Worm (Caenorhabditis elegans): ENCODE results near the gene Y73C8C.8.

Y73C8C.8 gene

DNA sequence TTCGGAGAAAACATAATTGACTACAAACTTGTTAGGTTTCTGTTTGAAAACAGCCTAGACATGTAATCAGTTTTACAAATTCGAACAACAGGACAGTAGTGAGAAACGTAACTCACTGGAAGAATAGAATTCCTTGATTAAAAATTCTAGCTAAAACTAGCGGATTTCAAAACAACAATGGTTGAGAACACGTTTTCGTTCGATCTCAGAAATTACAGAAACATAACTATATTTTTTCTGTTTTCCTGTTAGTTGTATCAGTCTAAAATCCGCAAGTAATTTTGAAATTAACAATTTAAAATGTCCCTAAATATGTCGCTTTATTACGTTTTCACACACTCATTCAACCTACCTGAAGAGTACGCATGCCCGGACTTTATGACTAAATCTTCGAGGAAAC lies 27.4 kb downstream of the Y73C8C.8 start, which contains the start of gene srt-8:
Gene srt-8, plus strand, starts transcription at position 301 of the 400 bp plus-strand sequence.
- TF ChIP-seq sptf-2 (GFP tag; optimal IDR thresholded peaks at IDR 0.05), result no peak
- no peak for TF ChIP-seq nfya-1 (tag; optimal IDR thresholded peaks at IDR 0.05; ENCODE audit: borderline replicate concordance, insufficient read depth)
- no peak for TF ChIP-seq nhr-120 (GFP tag; IDR thresholded peaks at IDR 0.05)
- TF ChIP-seq cebp-1 (GFP tag; IDR thresholded peaks at IDR 0.05), result no peak
- TF ChIP-seq cebp-1 (tag; optimal IDR thresholded peaks at IDR 0.05), result no peak
- no peak for TF ChIP-seq bed-2 (GFP tag; IDR thresholded peaks at IDR 0.05)
- no peak for TF ChIP-seq cebp-2 (GFP tag; IDR thresholded peaks at IDR 0.05)
- no peak for TF ChIP-seq akir-1 (GFP tag; optimal IDR thresholded peaks at IDR 0.05)
- no peak for TF ChIP-seq ceh-27 (GFP tag; optimal IDR thresholded peaks at IDR 0.05)
- no peak for TF ChIP-seq F37B4.10 (GFP tag; IDR thresholded peaks at IDR 0.05)
- TF ChIP-seq madf-3 (GFP tag; IDR thresholded peaks at IDR 0.05), result no peak
- no peak for TF ChIP-seq ceh-58 (GFP tag; IDR thresholded peaks at IDR 0.05)
- TF ChIP-seq ztf-3 (GFP tag; optimal IDR thresholded peaks at IDR 0.05), result no peak

DNA sequence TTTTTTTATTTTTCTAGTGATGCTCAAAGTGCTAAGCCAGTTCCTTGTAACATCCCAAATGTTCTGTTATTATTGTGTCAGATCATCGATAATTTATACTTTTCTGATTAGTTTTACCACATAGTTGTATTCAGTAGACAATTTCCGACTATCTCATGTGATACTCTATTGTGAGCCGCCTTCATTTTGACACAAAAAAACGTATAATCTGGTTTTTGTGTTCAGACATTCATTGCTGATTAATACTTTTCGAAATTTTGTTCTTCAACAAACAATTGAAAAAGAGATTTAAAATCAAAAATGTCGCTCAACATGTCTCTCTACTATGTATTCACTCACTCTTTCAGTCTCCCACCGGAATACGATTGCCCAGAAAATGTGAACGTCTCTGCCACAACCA lies 32.2 kb downstream of the Y73C8C.8 start, which contains the start of gene srt-7:
Gene srt-7, plus strand, starts transcription at position 301 of the 400 bp plus-strand sequence.
- TF ChIP-seq die-1 (tag; optimal IDR thresholded peaks at IDR 0.05) (no peak), ztf-26 (tag; optimal IDR thresholded peaks at IDR 0.05) (no peak), ceh-27 (GFP tag; optimal IDR thresholded peaks at IDR 0.05) (no peak), mes-4 (tag; optimal IDR thresholded peaks at IDR 0.05) (no peak), nhr-80 (tag; optimal IDR thresholded peaks at IDR 0.05) (no peak), snpc-4 (GFP tag; optimal IDR thresholded peaks at IDR 0.05) (no peak), snpc-4 (tag; optimal IDR thresholded peaks at IDR 0.05) (no peak), D2030.7 (GFP tag; IDR thresholded peaks at IDR 0.05) (no peak), akir-1 (GFP tag; optimal IDR thresholded peaks at IDR 0.05) (no peak), hmg-1.2 (GFP tag; IDR thresholded peaks at IDR 0.05) (no peak)

DNA sequence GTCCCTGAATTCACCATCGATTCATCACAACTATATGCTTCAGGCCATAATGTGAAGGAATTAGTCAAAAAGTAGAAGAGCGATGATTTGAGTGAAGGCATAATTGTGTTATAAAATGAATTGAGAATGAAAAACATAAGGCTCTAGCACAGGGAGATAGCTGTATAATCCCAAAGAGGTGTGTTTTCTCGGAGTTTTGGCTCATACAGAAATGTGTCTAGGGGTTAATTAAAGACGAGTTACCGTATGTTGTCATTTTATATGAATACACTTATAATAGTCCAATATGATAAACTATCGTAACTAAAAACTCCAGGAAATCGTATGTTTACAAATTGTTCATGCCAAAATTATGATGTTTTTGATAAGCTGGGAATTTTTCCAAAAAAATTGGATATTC lies 32.9 kb downstream of the Y73C8C.8 start, which contains the start of gene srt-5:
Gene srt-5, minus strand, starts transcription at position 101 of the 400 bp plus-strand sequence.
- no peak for TF ChIP-seq mel-28 (tag; optimal IDR thresholded peaks at IDR 0.05; ENCODE audit: borderline replicate concordance)
- no peak for TF ChIP-seq nfyb-1 (GFP tag; IDR thresholded peaks at IDR 0.05)
- no peak for TF ChIP-seq bed-1 (GFP tag; IDR thresholded peaks at IDR 0.05)
- TF ChIP-seq ztf-26 (tag; optimal IDR thresholded peaks at IDR 0.05), result no peak
- no peak for TF ChIP-seq sdz-38 (tag; optimal IDR thresholded peaks at IDR 0.05)
- no peak for TF ChIP-seq chd-7 (tag; optimal IDR thresholded peaks at IDR 0.05)
- TF ChIP-seq snpc-3.4 (tag; optimal IDR thresholded peaks at IDR 0.05), result no peak

DNA sequence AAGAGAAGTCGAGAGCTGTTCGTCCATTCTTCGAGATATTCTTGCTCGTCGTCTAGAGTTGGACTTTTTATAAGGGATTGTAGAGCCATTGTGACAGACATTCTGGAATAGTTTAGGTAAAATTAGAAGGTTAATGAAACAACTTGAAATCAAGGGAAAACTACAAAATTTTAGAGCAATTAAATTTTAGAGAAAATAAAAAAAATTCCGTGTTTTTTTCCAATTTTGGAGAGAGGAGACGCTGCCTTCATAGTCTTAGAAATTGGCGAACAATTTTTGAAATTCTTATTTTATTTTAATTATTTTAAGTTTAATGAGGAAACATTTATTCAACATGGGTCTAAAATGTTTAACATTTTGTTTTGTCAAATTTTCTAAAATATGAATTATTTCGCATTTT lies 42.1 kb downstream of the Y73C8C.8 start, which contains the start of gene C50H11.13:
Gene C50H11.13, minus strand, starts transcription at position 101 of the 400 bp plus-strand sequence.
- no peak for TF ChIP-seq athp-1 (tag; optimal IDR thresholded peaks at IDR 0.05)
- TF ChIP-seq bed-2 (GFP tag; IDR thresholded peaks at IDR 0.05), result no peak
- no peak for TF ChIP-seq repo-1 (tag; optimal IDR thresholded peaks at IDR 0.05)
- no peak for TF ChIP-seq mxl-1 (tag; optimal IDR thresholded peaks at IDR 0.05)
- TF ChIP-seq ztf-22 (GFP tag; optimal IDR thresholded peaks at IDR 0.05), result no peak
- TF ChIP-seq ets-4 (GFP tag; optimal IDR thresholded peaks at IDR 0.05), result no peak
- TF ChIP-seq attf-6 (GFP tag; IDR thresholded peaks at IDR 0.05), result no peak
- no peak for TF ChIP-seq ztf-28 (GFP tag; IDR thresholded peaks at IDR 0.05)
- no peak for TF ChIP-seq ztf-6 (GFP tag; IDR thresholded peaks at IDR 0.05)
- TF ChIP-seq Y56A3A.18 (GFP tag; IDR thresholded peaks at IDR 0.05), result no peak
- no peak for TF ChIP-seq lsl-1 (GFP tag; optimal IDR thresholded peaks at IDR 0.05)
- no peak for TF ChIP-seq egl-18 (GFP tag; IDR thresholded peaks at IDR 0.05)
- no peak for TF ChIP-seq ceh-79 (tag; optimal IDR thresholded peaks at IDR 0.05)
- TF ChIP-seq madf-6 (GFP tag; IDR thresholded peaks at IDR 0.05), result no peak
- TF ChIP-seq hsf-1 (GFP tag; IDR thresholded peaks at IDR 0.05), result no peak
- no peak for TF ChIP-seq F57C9.4 (tag; optimal IDR thresholded peaks at IDR 0.05)
- no peak for TF ChIP-seq xnd-1 (tag; optimal IDR thresholded peaks at IDR 0.05)
- no peak for TF ChIP-seq C17E4.6 (GFP tag; IDR thresholded peaks at IDR 0.05)
- no peak for TF ChIP-seq tbp1 (GFP tag; optimal IDR thresholded peaks at IDR 0.05)

Measured in whole organism, young adult.